Worm (Caenorhabditis elegans): Measurements from ENCODE around the gene srz-47.

- TF ChIP-seq hif-1 (tag; optimal IDR thresholded peaks at IDR 0.05), result no peak
- TF ChIP-seq zip-11 (GFP tag; IDR thresholded peaks at IDR 0.05), result no peak
- no peak for TF ChIP-seq ama-1 (optimal IDR thresholded peaks at IDR 0.05)
Measured at ce11 chrV:17167457-17167856, 24.7 kb downstream of the srz-47 start, which contains the start of gene srz-66.

Data from whole organism, L4 larva.